Worm (Caenorhabditis elegans) whole organism, midembryonic: Measurements from ENCODE around the gene M01F1.9.

Experiments used
- T22C8.4 ChIP-seq: fragments of 200-800 bp; sonication (Bioruptor generic); IDR thresholded peaks from 2 replicates; pipeline ENCODE4 v1.3.6; 2022; ENCODE audit warnings: missing genetic modification characterization, missing compliant biosample characterization
- flt-1 ChIP-seq: fragments of 200-800 bp; sonication (Bioruptor generic); IDR thresholded peaks from 2 replicates; pipeline ENCODE4 v1.3.6; 2022; ENCODE audit warnings: missing genetic modification characterization, missing compliant biosample characterization
- klf-2 ChIP-seq: fragments of 200-800 bp; sonication (Bioruptor generic); conservative IDR thresholded peaks from 2 replicates; pipeline ENCODE4 v1.3.6; 2022; ENCODE audit warnings: missing genetic modification reagents, missing genetic modification characterization, missing compliant biosample characterization
- med-1 ChIP-seq: sonication (generic microtip); optimal IDR thresholded peaks from 2 replicates; lab custom pipeline; 2017; ENCODE audit warnings: missing genetic modification characterization, mild to moderate bottlenecking, missing compliant biosample characterization, antibody characterized with exemption, missing genetic modification reagents; ENCODE audit not compliant: insufficient read depth
- tab-1 ChIP-seq: fragments of 200-800 bp; sonication (Bioruptor generic); IDR thresholded peaks from 2 replicates; pipeline ENCODE4 v1.3.6; 2022; ENCODE audit warnings: missing genetic modification characterization, missing compliant biosample characterization
- ztf-29 ChIP-seq: fragments of 200-800 bp; sonication (Bioruptor generic); IDR thresholded peaks from 2 replicates; pipeline ENCODE4 v1.3.6; 2022; ENCODE audit warnings: missing genetic modification reagents, missing genetic modification characterization, missing compliant biosample characterization

DNA sequence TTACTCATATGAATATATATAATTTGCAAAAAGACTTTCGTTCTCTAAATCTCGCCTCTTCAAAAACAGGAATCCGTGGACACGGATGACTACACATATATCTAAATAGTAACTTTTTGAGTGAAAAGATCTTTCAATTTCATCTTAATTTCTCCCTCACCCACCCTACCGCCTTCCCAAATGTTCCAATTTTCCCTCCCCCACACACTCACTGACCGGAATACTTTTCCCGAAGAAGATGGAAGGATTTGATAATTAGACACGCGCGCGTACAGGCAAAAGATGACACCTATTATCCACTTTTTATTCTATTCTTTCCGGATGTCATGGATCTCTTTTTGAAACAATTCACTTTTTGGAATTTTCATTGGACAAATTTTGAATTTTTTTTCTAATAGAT lies 17.9 kb downstream of the M01F1.9 start:
- no peak for TF ChIP-seq klf-2
- TF ChIP-seq tab-1 (GFP tag; lab: Robert Waterston, UW), result no peak
- TF ChIP-seq ztf-29 (GFP tag; lab: Robert Waterston, UW), result no peak
- no peak for TF ChIP-seq med-1
- TF ChIP-seq flt-1 (GFP tag; lab: Robert Waterston, UW), result no peak
- no peak for TF ChIP-seq T22C8.4
